Fruit fly (Drosophila melanogaster): ENCODE data around the gene kek5.

kek5 gene

DNA sequence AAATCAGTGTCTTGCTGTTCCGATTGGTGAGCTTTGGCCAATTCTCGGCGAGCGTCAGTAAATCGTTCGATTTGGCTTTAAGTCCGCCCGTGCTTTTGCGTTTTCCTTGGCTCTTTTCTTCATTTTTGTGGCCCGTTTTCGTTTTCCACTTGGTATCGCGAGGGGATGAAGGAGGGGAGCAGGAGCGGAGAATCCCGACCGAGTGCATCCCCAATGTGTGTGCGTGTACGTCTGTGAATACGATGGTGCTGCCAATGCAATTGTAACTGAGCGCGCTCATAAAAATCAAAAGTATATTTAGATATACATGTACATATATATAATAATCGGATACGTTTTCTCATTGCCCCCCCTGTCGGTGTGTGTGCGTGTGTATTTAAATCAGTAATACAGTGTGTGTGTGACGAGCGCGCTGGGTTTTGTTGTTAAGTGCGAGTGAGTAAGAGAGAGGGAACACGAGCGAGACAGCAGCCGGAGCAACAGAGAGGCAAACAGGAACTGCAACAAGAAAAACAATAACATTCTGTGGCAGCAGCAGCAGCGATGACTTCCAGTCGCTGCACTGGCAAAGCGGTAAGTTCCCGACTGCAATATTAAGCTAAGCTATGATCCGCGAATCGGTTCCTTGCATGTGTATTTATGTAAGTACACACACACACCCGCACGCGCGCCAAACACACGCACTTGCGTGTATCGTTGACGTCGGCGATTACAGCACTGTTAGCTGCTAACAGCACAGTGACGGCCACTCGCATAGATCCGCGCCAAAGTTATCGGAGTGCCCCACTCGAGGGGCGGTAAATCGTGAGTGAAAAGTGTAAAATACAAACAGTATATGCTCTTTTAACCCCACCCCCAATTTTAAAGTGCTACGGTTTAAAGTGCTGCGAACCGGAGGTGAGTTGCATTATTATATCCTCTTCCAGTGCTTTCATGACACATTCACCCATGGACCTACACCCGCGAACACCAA lies 142.9 kb downstream of the kek5 start (continued):
- TF ChIP-seq fru (optimal IDR thresholded peaks at IDR 0.05): no peak
- TF ChIP-seq Gsc (GFP tag; IDR thresholded peaks at IDR 0.05): no peak
- peak; percentile 57 for TF ChIP-seq Dek (tag; optimal IDR thresholded peaks at IDR 0.05)
- peak; percentile 72 for TF ChIP-seq CG11504 (tag; optimal IDR thresholded peaks at IDR 0.05)
- no peak for TF ChIP-seq mld (GFP tag; IDR thresholded peaks at IDR 0.05; ENCODE audit: partially characterized antibody)
- peak; percentile 34 for TF ChIP-seq tx (GFP tag; optimal IDR thresholded peaks at IDR 0.05)
- TF ChIP-seq CG8089 (GFP tag; optimal IDR thresholded peaks at IDR 0.05): peak; percentile 41
- TF ChIP-seq Bgb (GFP tag; IDR thresholded peaks at IDR 0.05; ENCODE audit: partially characterized antibody): no peak
- peak; percentile 74 for TF ChIP-seq grau (tag; optimal IDR thresholded peaks at IDR 0.05)
- TF ChIP-seq nerfin-1 (tag; optimal IDR thresholded peaks at IDR 0.05): peak; percentile 0
- TF ChIP-seq ATbp (GFP tag; optimal IDR thresholded peaks at IDR 0.05): peak; percentile 61
- no peak for TF ChIP-seq exex (tag; optimal IDR thresholded peaks at IDR 0.05)
- peak; percentile 73 for TF ChIP-seq Antp (GFP tag; optimal IDR thresholded peaks at IDR 0.05)
- TF ChIP-seq lilli (GFP tag; optimal IDR thresholded peaks at IDR 0.05): peak; percentile 70
- TF ChIP-seq HmgZ (tag; optimal IDR thresholded peaks at IDR 0.05): peak; percentile 53
- TF ChIP-seq grn (GFP tag; optimal IDR thresholded peaks at IDR 0.05): no peak
- no peak for TF ChIP-seq Lpt (GFP tag; optimal IDR thresholded peaks at IDR 0.05)
- peak; percentile 71 for TF ChIP-seq Atf6 (GFP tag; IDR thresholded peaks at IDR 0.05)
- no peak for TF ChIP-seq Camta (GFP tag; optimal IDR thresholded peaks at IDR 0.05)
- no peak for TF ChIP-seq CG6254 (GFP tag; optimal IDR thresholded peaks at IDR 0.05)
- TF ChIP-seq fd64A (GFP tag; optimal IDR thresholded peaks at IDR 0.05): no peak
- TF ChIP-seq CG18619 (GFP tag; optimal IDR thresholded peaks at IDR 0.05): peak; percentile 61
- TF ChIP-seq Dp (GFP tag; optimal IDR thresholded peaks at IDR 0.05): no peak
- TF ChIP-seq rib (GFP tag; IDR thresholded peaks at IDR 0.05): peak; percentile 29; the same call in 1 of the 2 replicates
- peak; percentile 56 for TF ChIP-seq nmo (GFP tag; optimal IDR thresholded peaks at IDR 0.05)
- TF ChIP-seq CG7271 (tag; optimal IDR thresholded peaks at IDR 0.05): no peak
- TF ChIP-seq CG2120 (GFP tag; optimal IDR thresholded peaks at IDR 0.05): peak; percentile 78
- no peak for TF ChIP-seq CG12104 (GFP tag; optimal IDR thresholded peaks at IDR 0.05)
- peak; percentile 15 for TF ChIP-seq HmgD (GFP tag; optimal IDR thresholded peaks at IDR 0.05)
- peak; percentile 45; the same call in 1 of the 2 replicates for TF ChIP-seq bowl (GFP tag; IDR thresholded peaks at IDR 0.05)
- TF ChIP-seq lov (optimal IDR thresholded peaks at IDR 0.05): no peak
- TF ChIP-seq lov (GFP tag; IDR thresholded peaks at IDR 0.05): no peak
- TF ChIP-seq ranshi (GFP tag; IDR thresholded peaks at IDR 0.05): peak; percentile 63; the same call in 1 of the 2 replicates
- no peak for TF ChIP-seq YL-1 (GFP tag; optimal IDR thresholded peaks at IDR 0.05)
- peak; percentile 16 for TF ChIP-seq ems (GFP tag; optimal IDR thresholded peaks at IDR 0.05)
- no peak for TF ChIP-seq CG17612 (GFP tag; IDR thresholded peaks at IDR 0.05)
- peak; percentile 92 for TF ChIP-seq Med (GFP tag)
- peak; percentile 78 for TF ChIP-seq CG2678 (tag; optimal IDR thresholded peaks at IDR 0.05)
- no peak for TF ChIP-seq cad (GFP tag; optimal IDR thresholded peaks at IDR 0.05)
- TF ChIP-seq Fer3 (tag; optimal IDR thresholded peaks at IDR 0.05): peak; percentile 59
- TF ChIP-seq gcm2 (GFP tag; optimal IDR thresholded peaks at IDR 0.05): peak; percentile 39
- peak; percentile 62 for TF ChIP-seq Xrp1 (GFP tag; IDR thresholded peaks at IDR 0.05)
- TF ChIP-seq shn (GFP tag; optimal IDR thresholded peaks at IDR 0.05): peak; percentile 59
- TF ChIP-seq Vsx1 (GFP tag; optimal IDR thresholded peaks at IDR 0.05): no peak
- TF ChIP-seq cg (GFP tag; optimal IDR thresholded peaks at IDR 0.05): peak; percentile 94
- TF ChIP-seq CG15073 (GFP tag; optimal IDR thresholded peaks at IDR 0.05): peak; percentile 76
- TF ChIP-seq CG11247 (GFP tag; IDR thresholded peaks at IDR 0.05): peak; percentile 41; the same call in 1 of the 2 replicates
- TF ChIP-seq CG3163 (GFP tag; optimal IDR thresholded peaks at IDR 0.05): no peak
- no peak for TF ChIP-seq GATAe (GFP tag; conservative IDR thresholded peaks at IDR 0.05)

Data from whole organism, embryonic.